Worm (Caenorhabditis elegans) whole organism, mixed stage, embryonic: ENCODE results near the gene T07F10.5.

Experiments
- lin-13 ChIP-seq: fragments of 150-350 bp; optimal IDR thresholded peaks from 2 replicates; lab custom pipeline; 2014; ENCODE audit warnings: missing biosample characterization, missing genetic modification characterization
- lsy-2 ChIP-seq: fragments of 150-350 bp; optimal IDR thresholded peaks from 2 replicates; lab custom pipeline; 2014; ENCODE audit warnings: missing biosample characterization, missing genetic modification characterization
- mab-5 ChIP-seq: fragments of 150-350 bp; optimal IDR thresholded peaks from 2 replicates; lab custom pipeline; 2014; ENCODE audit warnings: missing biosample characterization, missing genetic modification characterization
- nhr-12 ChIP-seq: fragments of 150-350 bp; optimal IDR thresholded peaks from 2 replicates; lab custom pipeline; 2014; ENCODE audit warnings: missing biosample characterization, missing genetic modification characterization
- nhr-237 ChIP-seq: fragments of 150-350 bp; optimal IDR thresholded peaks from 2 replicates; lab custom pipeline; 2014; ENCODE audit warnings: missing biosample characterization, missing genetic modification characterization
- nhr-28 ChIP-seq: fragments of 150-350 bp; optimal IDR thresholded peaks from 2 replicates; lab custom pipeline; 2014; ENCODE audit warnings: missing biosample characterization, missing genetic modification characterization

- TF ChIP-seq lsy-2 (no peak), nhr-237 (tag; lab: Kevin White, UChicago) (no peak), mab-5 (tag; lab: Kevin White, UChicago) (no peak), nhr-12 (tag; lab: Kevin White, UChicago) (no peak), nhr-28 (no peak), lin-13 (tag; lab: Kevin White, UChicago) (no peak)
Measured at ce11 chrV:12897338-12897737, 31.6 kb downstream of the T07F10.5 start.
